Fruit fly (Drosophila melanogaster) whole organism, prepupa: ENCODE results near the gene Chrac-14.

Source experiments
- Blimp-1 ChIP-seq: fragments of 200-800 bp; sonication (Bioruptor generic); optimal IDR thresholded peaks from 3 replicates; lab custom pipeline; 2017; ENCODE audit warnings: missing biosample characterization, missing genetic modification characterization, mild to moderate bottlenecking, moderate library complexity, missing genetic modification reagents
- CG10669 ChIP-seq: fragments of 200-800 bp; sonication (Bioruptor generic); optimal IDR thresholded peaks from 3 replicates; lab custom pipeline; 2018; ENCODE audit warnings: missing biosample characterization, mild to moderate bottlenecking, missing genetic modification characterization, moderate library complexity
- CG11294 ChIP-seq: fragments of 200-800 bp; sonication (Bioruptor generic); IDR thresholded peaks from 2 replicates; pipeline ENCODE4 v1.3.6; 2022; ENCODE audit warnings: missing biosample characterization, missing genetic modification characterization
- CG11762 ChIP-seq: fragments of 200-800 bp; sonication (Bioruptor generic); optimal IDR thresholded peaks from 3 replicates; lab custom pipeline; 2016; ENCODE audit warnings: missing biosample characterization, missing genetic modification characterization; ENCODE audit not compliant: insufficient read depth
- CG11902 ChIP-seq: fragments of 200-800 bp; sonication (Bioruptor generic); optimal IDR thresholded peaks from 3 replicates; lab custom pipeline; 2016; ENCODE audit warnings: missing biosample characterization, missing genetic modification characterization
- CG15336 ChIP-seq: fragments of 200-800 bp; sonication (Bioruptor generic); IDR thresholded peaks from 2 replicates; pipeline ENCODE4 v1.3.6; 2022; ENCODE audit warnings: missing biosample characterization, missing genetic modification characterization
- CG3032 ChIP-seq: fragments of 200-800 bp; optimal IDR thresholded peaks from 2 replicates; lab custom pipeline; 2019; ENCODE audit warnings: missing biosample characterization, mild to moderate bottlenecking, missing genetic modification characterization, moderate library complexity
- CG32006 ChIP-seq: fragments of 200-800 bp; sonication (Bioruptor generic); optimal IDR thresholded peaks from 3 replicates; lab custom pipeline; 2017; ENCODE audit warnings: missing biosample characterization, mild to moderate bottlenecking, missing genetic modification characterization
- CG4318 ChIP-seq: fragments of 200-800 bp; sonication (Bioruptor generic); optimal IDR thresholded peaks from 3 replicates; lab custom pipeline; 2017; ENCODE audit warnings: missing biosample characterization, mild to moderate bottlenecking, missing genetic modification characterization
- CG6163 ChIP-seq: fragments of 200-800 bp; sonication (Bioruptor generic); IDR thresholded peaks from 3 replicates; pipeline ENCODE4 v1.3.6; 2022; ENCODE audit warnings: missing biosample characterization, missing genetic modification characterization
- CG6276 ChIP-seq: fragments of 200-800 bp; sonication (Bioruptor generic); optimal IDR thresholded peaks from 2 replicates; lab custom pipeline; 2017; ENCODE audit warnings: missing biosample characterization, mild to moderate bottlenecking, missing genetic modification characterization
- CG6808 ChIP-seq: fragments of 200-800 bp; sonication (Bioruptor generic); optimal IDR thresholded peaks from 3 replicates; lab custom pipeline; 2017; ENCODE audit warnings: missing biosample characterization, missing genetic modification characterization, mild to moderate bottlenecking, moderate library complexity, missing genetic modification reagents
- CG6854 ChIP-seq: fragments of 200-800 bp; sonication (Bioruptor generic); optimal IDR thresholded peaks from 2 replicates; lab custom pipeline; 2017; ENCODE audit warnings: missing biosample characterization, mild to moderate bottlenecking, missing genetic modification characterization
- CG7368 ChIP-seq: fragments of 200-800 bp; sonication (Bioruptor generic); optimal IDR thresholded peaks from 3 replicates; lab custom pipeline; 2016; ENCODE audit warnings: missing biosample characterization, missing genetic modification characterization
- CG8119 ChIP-seq: fragments of 200-800 bp; sonication (Bioruptor generic); IDR thresholded peaks from 3 replicates; pipeline ENCODE4 v1.3.6; 2022; ENCODE audit warnings: missing biosample characterization, missing genetic modification characterization
- CG8319 ChIP-seq: fragments of 200-800 bp; sonication (Bioruptor generic); optimal IDR thresholded peaks from 3 replicates; lab custom pipeline; 2016; ENCODE audit warnings: missing biosample characterization, missing genetic modification characterization
- Eip75B ChIP-seq: fragments of 200-800 bp; sonication (Bioruptor generic); optimal IDR thresholded peaks from 3 replicates; lab custom pipeline; 2016; ENCODE audit warnings: missing biosample characterization, missing genetic modification characterization
- Eip78C ChIP-seq: fragments of 200-800 bp; sonication (Bioruptor generic); peaks from one replicate; lab custom pipeline; 2016; ENCODE audit warnings: missing biosample characterization, missing genetic modification characterization
- Eip93F ChIP-seq: fragments of 200-800 bp; sonication (Bioruptor generic); optimal IDR thresholded peaks from 2 replicates; lab custom pipeline; 2016; ENCODE audit warnings: missing biosample characterization, mild to moderate bottlenecking, missing genetic modification characterization
- Ets21C ChIP-seq: fragments of 200-800 bp; sonication (Bioruptor generic); optimal IDR thresholded peaks from 3 replicates; lab custom pipeline; 2016; ENCODE audit warnings: missing biosample characterization, missing genetic modification characterization
- Ets96B ChIP-seq: fragments of 200-800 bp; optimal IDR thresholded peaks from 2 replicates; lab custom pipeline; 2019; ENCODE audit warnings: missing biosample characterization, mild to moderate bottlenecking, missing genetic modification characterization, moderate library complexity
- Gug ChIP-seq: fragments of 200-800 bp; sonication (Bioruptor generic); IDR thresholded peaks from 2 replicates; pipeline ENCODE4 v1.3.6; 2022; ENCODE audit warnings: missing biosample characterization, missing genetic modification characterization
- Hr38 ChIP-seq: sonication (Bioruptor generic); optimal IDR thresholded peaks from 2 replicates; lab custom pipeline; 2016; ENCODE audit warnings: missing biosample characterization, missing genetic modification characterization
- Hr39 ChIP-seq: fragments of 200-800 bp; sonication (Bioruptor generic); optimal IDR thresholded peaks from 2 replicates; lab custom pipeline; 2016; ENCODE audit warnings: missing biosample characterization, missing genetic modification characterization
- Hr4 ChIP-seq: fragments of 200-800 bp; sonication (Bioruptor generic); optimal IDR thresholded peaks from 3 replicates; lab custom pipeline; 2016; ENCODE audit warnings: missing biosample characterization, missing genetic modification characterization
- OdsH ChIP-seq: fragments of 200-800 bp; sonication (Bioruptor generic); optimal IDR thresholded peaks from 3 replicates; lab custom pipeline; 2016; ENCODE audit warnings: missing biosample characterization, missing genetic modification characterization
- Smox ChIP-seq: fragments of 200-800 bp; sonication (Bioruptor generic); optimal IDR thresholded peaks from 3 replicates; lab custom pipeline; 2016; ENCODE audit warnings: missing biosample characterization, missing genetic modification characterization
- Sox15 ChIP-seq: fragments of 200-800 bp; sonication (Bioruptor generic); optimal IDR thresholded peaks from 3 replicates; lab custom pipeline; 2016; ENCODE audit warnings: missing biosample characterization, missing genetic modification characterization
- achi ChIP-seq: fragments of 200-800 bp; sonication (Bioruptor generic); optimal IDR thresholded peaks from 3 replicates; lab custom pipeline; 2016; ENCODE audit warnings: missing biosample characterization, missing genetic modification characterization
- dac ChIP-seq: fragments of 200-800 bp; sonication (Bioruptor generic); optimal IDR thresholded peaks from 2 replicates; lab custom pipeline; 2017; ENCODE audit warnings: missing biosample characterization, mild to moderate bottlenecking, missing genetic modification characterization
- dsx ChIP-seq: fragments of 200-800 bp; optimal IDR thresholded peaks from 3 replicates; lab custom pipeline; 2019; ENCODE audit warnings: missing biosample characterization, mild to moderate bottlenecking, missing genetic modification characterization, moderate library complexity; ENCODE audit not compliant: poor library complexity, severe bottlenecking
- eg ChIP-seq: fragments of 200-800 bp; sonication (Bioruptor generic); IDR thresholded peaks from 3 replicates; pipeline ENCODE4 v1.3.6; 2022; ENCODE audit warnings: missing biosample characterization, missing genetic modification characterization
- pdm3 ChIP-seq: fragments of 200-800 bp; sonication (Bioruptor generic); optimal IDR thresholded peaks from 3 replicates; lab custom pipeline; 2016; ENCODE audit warnings: missing biosample characterization, missing genetic modification characterization
- salr ChIP-seq, 2 experiments: fragments of 200-800 bp; sonication (Bioruptor generic); optimal IDR thresholded peaks; 3 replicates each; lab custom pipeline; 2016 to 2018; ENCODE audit warnings: missing biosample characterization in 2 of 2, missing genetic modification characterization in 2 of 2, mild to moderate bottlenecking in 1 of 2
- spab ChIP-seq: fragments of 200-800 bp; sonication (Bioruptor generic); optimal IDR thresholded peaks from 2 replicates; lab custom pipeline; 2017; ENCODE audit warnings: missing biosample characterization, mild to moderate bottlenecking, missing genetic modification characterization, missing genetic modification reagents
- ss ChIP-seq, 2 experiments: fragments of 200-800 bp; sonication (Bioruptor generic); optimal IDR thresholded peaks; 2 replicates in 1 of 2; 3 replicates in 1 of 2; lab custom pipeline; 2017 to 2018; ENCODE audit warnings: mild to moderate bottlenecking in 2 of 2, missing biosample characterization in 2 of 2, missing genetic modification characterization in 2 of 2, moderate library complexity in 1 of 2
- svp ChIP-seq: fragments of 200-800 bp; sonication (Bioruptor generic); peaks from one replicate; lab custom pipeline; 2016; ENCODE audit warnings: missing biosample characterization, missing genetic modification characterization
- topi ChIP-seq: fragments of 200-800 bp; sonication (Bioruptor generic); optimal IDR thresholded peaks from 3 replicates; lab custom pipeline; 2016; ENCODE audit warnings: missing biosample characterization, missing genetic modification characterization
- vri ChIP-seq: fragments of 200-800 bp; sonication (Bioruptor generic); optimal IDR thresholded peaks from 3 replicates; lab custom pipeline; 2016; ENCODE audit warnings: missing biosample characterization, mild to moderate bottlenecking, missing genetic modification characterization

Chrac-14 gene

dm6 chr2L:8433512-8433911 lies 3.7 kb upstream of the Chrac-14 start, which contains the start of gene grk:
TSS of gene grk (minus strand) at chr2L:8433598.
- no peak for TF ChIP-seq CG11294
- no peak for TF ChIP-seq Eip93F (GFP tag; lab: Kevin White, UChicago)
- no peak for TF ChIP-seq OdsH
- no peak for TF ChIP-seq CG7368
- TF ChIP-seq topi (GFP tag; lab: Kevin White, UChicago), result no peak
- no peak for TF ChIP-seq CG6854 (GFP tag; lab: Kevin White, UChicago)

- TF ChIP-seq pdm3 (GFP tag; lab: Kevin White, UChicago) (no peak), CG8119 (no peak), Hr39 (GFP tag; lab: Kevin White, UChicago) (no peak), CG3032 (tag; lab: Kevin White, UChicago) (no peak), CG6854 (GFP tag; lab: Kevin White, UChicago) (no peak), CG7368 (no peak), Eip78C (no peak), CG8319 (no peak), OdsH (no peak), dsx (GFP tag; lab: Kevin White, UChicago) (no peak), salr (GFP tag; optimal IDR thresholded peaks at IDR 0.05; lab: Kevin White, UChicago) (no peak), CG11294 (no peak), CG10669 (no peak), spab (GFP tag; lab: Kevin White, UChicago) (no peak), CG11902 (no peak)
Measured at dm6 chr2L:8438052-8438451, 847 bp downstream of the Chrac-14 start, which contains the start of gene mus201. TSS of gene mus201 (plus strand) at chr2L:8438169.

- TF ChIP-seq vri (no peak), Ets21C (GFP tag; lab: Kevin White, UChicago) (no peak), Hr38 (GFP tag; lab: Kevin White, UChicago) (no peak), Sox15 (GFP tag; lab: Kevin White, UChicago) (no peak), svp (GFP tag; lab: Kevin White, UChicago) (no peak)
Measured at dm6 chr2L:8442147-8442546, 4.9 kb downstream of the Chrac-14 start, which contains the start of gene CG31897. TSS of gene CG31897 (plus strand) at chr2L:8442447.

- TF ChIP-seq pdm3 (GFP tag; lab: Kevin White, UChicago), result no peak
Measured at dm6 chr2L:8449358-8449757, 12.2 kb downstream of the Chrac-14 start, which contains the start of gene Aasdh. TSS of gene Aasdh (minus strand) at chr2L:8449576.

dm6 chr2L:8451497-8451896 lies 14.3 kb downstream of the Chrac-14 start:
- TF ChIP-seq Eip93F (GFP tag; lab: Kevin White, UChicago), result peak; percentile 52
- TF ChIP-seq Ets96B, result no peak

- TF ChIP-seq CG15336 (GFP tag; lab: Robert Waterston, UW) (no peak), Gug (GFP tag; lab: Robert Waterston, UW) (no peak), CG11762 (GFP tag; lab: Kevin White, UChicago) (no peak), CG10669 (peak; percentile 30), CG4318 (GFP tag; lab: Kevin White, UChicago) (no peak), OdsH (peak; percentile 23), Smox (GFP tag; lab: Kevin White, UChicago) (no peak), Hr4 (GFP tag; lab: Kevin White, UChicago) (peak; percentile 28), eg (GFP tag; lab: Robert Waterston, UW) (no peak), CG6854 (GFP tag; lab: Kevin White, UChicago) (no peak), Eip93F (GFP tag; lab: Kevin White, UChicago) (no peak), dac (GFP tag; lab: Kevin White, UChicago) (no peak), Eip78C (peak; percentile 73), achi (GFP tag; lab: Kevin White, UChicago) (peak; percentile 24), Ets21C (GFP tag; lab: Kevin White, UChicago) (no peak), vri (peak; percentile 3), CG6808 (GFP tag; lab: Kevin White, UChicago) (no peak), Hr38 (GFP tag; lab: Kevin White, UChicago) (no peak), CG7368 (no peak), CG6276 (GFP tag; lab: Kevin White, UChicago) (no peak), CG6163 (no peak), CG32006 (GFP tag; lab: Kevin White, UChicago) (peak; percentile 33), Blimp-1 (GFP tag; lab: Kevin White, UChicago) (no peak), Eip75B (GFP tag; lab: Kevin White, UChicago) (no peak), CG8319 (no peak), ss (GFP tag; optimal IDR thresholded peaks at IDR 0.05; lab: Kevin White, UChicago) (no peak), CG8119 (no peak)
Measured at dm6 chr2L:8461782-8462453, 24.7 kb downstream of the Chrac-14 start.
